Worm (Caenorhabditis elegans): ENCODE measurements around the gene F20G2.5.

The F20G2.5 gene

DNA sequence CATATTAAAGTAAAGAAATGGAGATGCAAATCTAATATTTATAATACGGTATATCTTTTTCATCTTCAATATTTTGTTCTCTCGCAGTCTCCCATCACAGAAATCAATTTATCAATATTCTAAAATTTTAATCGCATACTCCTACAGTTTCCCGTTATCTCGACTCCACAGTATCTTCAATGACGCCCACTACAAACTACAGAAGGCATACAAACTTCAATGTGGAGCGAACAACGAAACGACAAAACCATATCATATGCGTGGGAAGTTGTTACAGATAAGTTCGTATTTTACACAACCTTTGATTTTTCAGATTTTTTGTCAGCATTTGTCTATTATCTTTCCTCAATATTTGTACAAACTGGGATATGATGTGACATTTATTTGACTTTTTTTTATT, 31.4 kb upstream of the F20G2.5 start:
- TF ChIP-seq elt-2 (tag; optimal IDR thresholded peaks at IDR 0.05) (peak; percentile 86), nhr-67 (tag; optimal IDR thresholded peaks at IDR 0.05) (no peak), pqm-1 (tag; optimal IDR thresholded peaks at IDR 0.05) (peak; percentile 80)

DNA sequence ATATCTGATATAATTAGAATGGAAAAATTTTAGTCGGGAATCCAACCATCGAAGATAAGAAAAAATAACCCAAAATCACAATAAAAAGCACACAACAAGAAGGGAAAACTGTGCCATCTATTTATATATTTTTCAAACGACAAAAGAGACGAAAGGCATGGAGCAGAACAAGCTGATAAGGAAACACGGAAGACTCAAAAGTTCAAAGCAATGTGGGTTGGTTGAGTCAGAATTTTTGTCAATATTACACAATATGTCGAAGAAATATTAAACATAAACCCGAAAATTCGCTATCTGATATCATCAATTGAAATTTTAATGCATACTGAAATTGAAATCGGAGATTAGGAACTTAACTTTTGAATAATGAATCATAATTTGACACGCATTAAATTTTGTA, 26.4 kb upstream of the F20G2.5 start, which contains the start of gene F35E12.9:
Gene F35E12.9 (minus strand): TSS at position 227 of the 400 bp plus-strand sequence.
- TF ChIP-seq jun-1 (tag; optimal IDR thresholded peaks at IDR 0.05), result peak; percentile 49
- no peak for TF ChIP-seq mml-1 (tag; optimal IDR thresholded peaks at IDR 0.05)
- TF ChIP-seq mdl-1 (tag; optimal IDR thresholded peaks at IDR 0.05), result no peak
- peak; percentile 95 for TF ChIP-seq elt-2 (tag; optimal IDR thresholded peaks at IDR 0.05)
- TF ChIP-seq ama-1 (optimal IDR thresholded peaks at IDR 0.05), result no peak
- TF ChIP-seq pqm-1 (tag; optimal IDR thresholded peaks at IDR 0.05), result peak; percentile 94
- no peak for TF ChIP-seq sea-2 (GFP tag; optimal IDR thresholded peaks at IDR 0.05)
- TF ChIP-seq nhr-25 (tag; optimal IDR thresholded peaks at IDR 0.05), result no peak
- peak; percentile 61 for TF ChIP-seq pha-4 (tag; optimal IDR thresholded peaks at IDR 0.05)
- no peak for TF ChIP-seq nhr-12 (tag; optimal IDR thresholded peaks at IDR 0.05)
- no peak for TF ChIP-seq aly-2 (tag; optimal IDR thresholded peaks at IDR 0.05)

DNA sequence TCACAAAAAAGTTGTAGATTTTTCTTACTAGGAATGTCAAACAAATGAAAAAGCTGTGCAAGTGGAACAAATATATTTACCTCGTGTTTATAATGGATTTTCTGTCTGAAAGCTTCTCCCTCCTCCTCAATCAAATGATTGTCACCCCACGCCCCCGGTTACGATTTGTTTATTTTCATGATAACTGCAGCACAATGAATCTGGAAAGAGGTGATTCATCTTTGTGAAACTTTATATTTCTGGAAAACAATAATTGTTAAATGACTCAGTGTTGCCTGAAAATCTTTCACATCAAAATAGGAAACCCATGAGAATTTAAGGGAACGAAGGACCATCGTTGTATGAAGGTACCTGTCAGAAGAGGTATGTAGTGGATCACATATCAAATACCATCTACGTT, 22.7 kb upstream of the F20G2.5 start, which contains the start of gene F35E12.10:
Gene F35E12.10 (minus strand): TSS at position 101 of the 400 bp plus-strand sequence.
- TF ChIP-seq nhr-25 (tag; optimal IDR thresholded peaks at IDR 0.05), result no peak
- no peak for TF ChIP-seq nhr-76 (tag; optimal IDR thresholded peaks at IDR 0.05)
- TF ChIP-seq skn-1 (tag; optimal IDR thresholded peaks at IDR 0.05), result no peak

DNA sequence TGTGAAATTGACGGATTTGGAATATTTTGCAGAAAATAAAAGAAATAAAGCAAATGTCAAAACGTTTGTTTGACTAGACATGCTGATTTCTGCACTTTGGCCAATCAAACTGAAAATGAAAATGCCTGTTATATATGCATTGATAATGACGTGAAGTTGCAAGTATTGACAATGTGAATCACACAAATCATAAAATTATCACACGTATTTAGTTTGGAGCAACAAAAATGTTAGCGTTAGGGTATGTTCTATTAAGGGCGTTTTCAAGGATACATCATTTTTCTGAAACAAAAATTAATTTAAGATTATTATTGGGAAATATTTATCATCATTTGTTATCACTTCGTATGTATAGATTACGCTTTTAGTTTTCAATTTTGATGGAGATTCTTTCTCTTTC, 19.5 kb upstream of the F20G2.5 start, which contains the start of gene cld-9:
Gene cld-9 (minus strand): TSS at position 81 of the 400 bp plus-strand sequence.
- TF ChIP-seq nhr-76 (tag; optimal IDR thresholded peaks at IDR 0.05) (no peak), nhr-43 (tag; optimal IDR thresholded peaks at IDR 0.05; ENCODE audit: poor library complexity, severe bottlenecking) (no peak), nhr-67 (tag; optimal IDR thresholded peaks at IDR 0.05) (no peak), pha-4 (tag; optimal IDR thresholded peaks at IDR 0.05) (no peak), egl-27 (tag; optimal IDR thresholded peaks at IDR 0.05) (no peak), mml-1 (tag; optimal IDR thresholded peaks at IDR 0.05) (no peak), lsy-12 (tag; optimal IDR thresholded peaks at IDR 0.05) (no peak), nhr-77 (tag; optimal IDR thresholded peaks at IDR 0.05) (no peak), pqm-1 (tag; optimal IDR thresholded peaks at IDR 0.05) (peak; percentile 40), elt-2 (tag; optimal IDR thresholded peaks at IDR 0.05) (peak; percentile 71)

DNA sequence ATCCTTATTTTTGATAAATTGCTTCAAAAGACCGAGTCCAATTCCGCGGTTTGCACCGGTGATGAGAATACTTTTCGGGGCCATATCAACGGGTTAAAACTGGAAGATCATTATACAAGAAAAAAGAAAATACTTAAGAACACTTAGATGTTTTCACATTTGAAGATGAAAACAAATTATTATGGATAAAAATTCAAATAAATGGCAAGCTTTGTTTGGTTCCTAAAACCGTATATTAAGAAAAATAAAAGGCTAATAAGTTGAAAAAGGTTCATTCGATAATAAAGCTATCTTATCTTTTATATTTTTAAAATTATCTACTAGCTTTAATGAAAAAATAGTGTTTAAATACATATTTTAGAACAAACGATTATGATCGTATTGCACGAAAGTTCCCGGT, 17.8 kb upstream of the F20G2.5 start, which contains the start of gene F20G2.1:
Gene F20G2.1 (minus strand): TSS at position 101 of the 400 bp plus-strand sequence.
- TF ChIP-seq fkh-10 (GFP tag; optimal IDR thresholded peaks at IDR 0.05), result no peak
- no peak for TF ChIP-seq ceh-82 (tag; optimal IDR thresholded peaks at IDR 0.05)
- no peak for TF ChIP-seq elt-2 (tag; optimal IDR thresholded peaks at IDR 0.05)
- no peak for TF ChIP-seq egl-5 (tag; optimal IDR thresholded peaks at IDR 0.05)
- TF ChIP-seq egl-27 (tag; optimal IDR thresholded peaks at IDR 0.05), result no peak
- no peak for TF ChIP-seq unc-62 (GFP tag; optimal IDR thresholded peaks at IDR 0.05)
- TF ChIP-seq unc-39 (tag; optimal IDR thresholded peaks at IDR 0.05), result no peak
- no peak for TF ChIP-seq jun-1 (tag; optimal IDR thresholded peaks at IDR 0.05)
- TF ChIP-seq snpc-4 (tag; optimal IDR thresholded peaks at IDR 0.05), result no peak
- TF ChIP-seq ceh-28 (tag; optimal IDR thresholded peaks at IDR 0.05), result no peak
- TF ChIP-seq tbx-2 (tag; optimal IDR thresholded peaks at IDR 0.05), result no peak
- no peak for TF ChIP-seq nhr-67 (tag; optimal IDR thresholded peaks at IDR 0.05)
- TF ChIP-seq ceh-9 (tag; optimal IDR thresholded peaks at IDR 0.05), result no peak
- TF ChIP-seq nhr-12 (tag; optimal IDR thresholded peaks at IDR 0.05), result no peak
- no peak for TF ChIP-seq ztf-4 (tag; optimal IDR thresholded peaks at IDR 0.05)
- TF ChIP-seq ceh-16 (tag; optimal IDR thresholded peaks at IDR 0.05), result no peak
- no peak for TF ChIP-seq mdl-1 (tag; optimal IDR thresholded peaks at IDR 0.05)
- TF ChIP-seq lin-39 (tag; optimal IDR thresholded peaks at IDR 0.05), result no peak
- no peak for TF ChIP-seq daf-12 (tag; optimal IDR thresholded peaks at IDR 0.05)
- no peak for TF ChIP-seq nhr-25 (tag; optimal IDR thresholded peaks at IDR 0.05)

DNA sequence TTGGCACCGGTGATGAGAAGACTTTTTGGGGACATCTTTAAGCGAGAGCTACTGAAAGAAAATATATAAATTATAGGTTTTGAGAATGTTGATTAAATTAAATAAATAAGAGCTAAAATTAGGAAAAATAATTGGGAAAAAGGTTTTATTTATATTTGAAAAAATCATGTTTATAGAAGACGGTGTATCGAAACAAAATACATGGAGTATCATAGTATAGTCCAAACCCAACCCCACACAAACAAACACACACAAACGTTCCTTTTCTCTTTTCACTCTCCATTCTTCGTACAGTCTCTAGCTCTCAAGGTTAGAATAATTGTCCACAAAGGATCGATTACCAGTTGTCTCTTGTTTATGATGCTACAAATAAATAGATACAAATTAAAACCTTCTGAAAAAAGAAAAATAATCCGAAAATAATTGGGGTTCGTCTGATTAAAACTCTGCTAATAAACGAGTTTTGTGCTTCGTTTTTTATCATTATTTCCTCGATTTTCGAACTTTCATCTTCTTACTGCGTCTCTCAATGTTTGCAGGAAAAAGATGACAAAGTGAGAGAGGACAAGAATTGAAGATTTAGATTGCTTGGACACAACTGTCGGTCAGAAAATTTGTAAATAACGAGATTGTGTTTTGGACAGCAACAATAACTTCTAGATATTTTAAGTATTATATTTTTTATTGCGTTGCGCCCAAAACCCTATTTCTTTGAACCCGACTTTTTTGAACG, 14.8 kb upstream of the F20G2.5 start, which contains the start of gene F20G2.2:
Gene F20G2.2 (minus strand): TSS at position 51 of the 733 bp plus-strand sequence.
- TF ChIP-seq mml-1 (tag; optimal IDR thresholded peaks at IDR 0.05) (no peak), fkh-2 (tag; optimal IDR thresholded peaks at IDR 0.05) (no peak), sea-2 (GFP tag; optimal IDR thresholded peaks at IDR 0.05) (no peak), aly-2 (tag; optimal IDR thresholded peaks at IDR 0.05) (no peak), nhr-28 (tag; optimal IDR thresholded peaks at IDR 0.05) (no peak), pha-4 (tag; optimal IDR thresholded peaks at IDR 0.05) (peak; percentile 45), nhr-67 (tag; optimal IDR thresholded peaks at IDR 0.05) (no peak), skn-1 (tag; optimal IDR thresholded peaks at IDR 0.05) (peak; percentile 83), unc-39 (tag; optimal IDR thresholded peaks at IDR 0.05) (no peak), nhr-76 (tag; optimal IDR thresholded peaks at IDR 0.05) (no peak), hmg-11 (tag; optimal IDR thresholded peaks at IDR 0.05) (peak; percentile 13), ceh-16 (tag; optimal IDR thresholded peaks at IDR 0.05) (no peak), ceh-28 (tag; optimal IDR thresholded peaks at IDR 0.05) (peak; percentile 20), snpc-4 (tag; optimal IDR thresholded peaks at IDR 0.05) (no peak), jun-1 (tag; optimal IDR thresholded peaks at IDR 0.05) (no peak), nhr-12 (tag; optimal IDR thresholded peaks at IDR 0.05) (no peak), pqm-1 (tag; optimal IDR thresholded peaks at IDR 0.05) (no peak), zag-1 (tag; optimal IDR thresholded peaks at IDR 0.05) (no peak), elt-2 (tag; optimal IDR thresholded peaks at IDR 0.05) (peak; percentile 43)

All from whole organism, L3 larva.